Worm (Caenorhabditis elegans) whole organism, L4 larva: ENCODE data around the gene T11G6.4.

Experiments
- aha-1 ChIP-seq: fragments of 150-350 bp; peaks from one replicate; lab custom pipeline; 2014; ENCODE audit warnings: missing biosample characterization, missing genetic modification characterization
- attf-4 ChIP-seq: sonication (generic microtip); optimal IDR thresholded peaks from 3 replicates; lab custom pipeline; 2017; ENCODE audit warnings: missing biosample characterization, missing genetic modification characterization

Gene T11G6.4

ce11 chrIV:10803973-10804372 is 47.8 kb downstream of the T11G6.4 start:
- TF ChIP-seq aha-1 (tag; lab: Kevin White, UChicago): peak; percentile 56
- TF ChIP-seq attf-4 (tag; lab: Kevin White, UChicago): no peak
